Worm (Caenorhabditis elegans) whole organism, L2 larva: ENCODE results near the gene F53F1.3.

Source experiments
- ceh-82 ChIP-seq: fragments of 150-350 bp; optimal IDR thresholded peaks from 2 replicates; lab custom pipeline; 2014; ENCODE audit warnings: missing biosample characterization, missing genetic modification characterization
- elt-3 ChIP-seq: sonication (generic microtip); optimal IDR thresholded peaks from 2 replicates; lab custom pipeline; 2017; ENCODE audit warnings: missing biosample characterization, missing genetic modification characterization
- fos-1 ChIP-seq: fragments of 150-350 bp; optimal IDR thresholded peaks from 2 replicates; lab custom pipeline; 2014; ENCODE audit warnings: missing biosample characterization, missing genetic modification characterization
- nhr-237 ChIP-seq: fragments of 150-350 bp; optimal IDR thresholded peaks from 2 replicates; lab custom pipeline; 2014; ENCODE audit warnings: missing biosample characterization, missing genetic modification characterization
- sem-4 ChIP-seq: fragments of 150-350 bp; optimal IDR thresholded peaks from 2 replicates; lab custom pipeline; 2014; ENCODE audit warnings: missing biosample characterization, missing genetic modification reagents, missing genetic modification characterization
- skn-1 ChIP-seq: sonication (generic microtip); optimal IDR thresholded peaks from 2 replicates; lab custom pipeline; 2017; ENCODE audit warnings: missing biosample characterization, missing genetic modification characterization
- ztf-11 ChIP-seq: sonication (generic microtip); optimal IDR thresholded peaks from 2 replicates; lab custom pipeline; 2017; ENCODE audit warnings: missing biosample characterization, missing genetic modification characterization

ce11 chrV:13393333-13393803 lies 14.7 kb upstream of the F53F1.3 start:
- TF ChIP-seq fos-1 (tag; lab: Kevin White, UChicago): no peak
- no peak for TF ChIP-seq ceh-82
- no peak for TF ChIP-seq elt-3
- no peak for TF ChIP-seq nhr-237
- TF ChIP-seq skn-1 (tag; lab: Kevin White, UChicago): no peak
- no peak for TF ChIP-seq sem-4 (tag; lab: Kevin White, UChicago)
- TF ChIP-seq ztf-11: no peak
